Worm (Caenorhabditis elegans) whole organism, L1 larva: ENCODE measurements around the gene unc-3.
A peak's percentile ranks its signal among the peaks of the same experiment; 100 is the strongest.

Experiments
- F16B12.6 ChIP-seq: fragments of 150-350 bp; optimal IDR thresholded peaks from 2 replicates; lab custom pipeline; 2014; ENCODE audit warnings: missing biosample characterization, missing genetic modification characterization
- aha-1 ChIP-seq: fragments of 150-350 bp; optimal IDR thresholded peaks from 2 replicates; lab custom pipeline; 2014; ENCODE audit warnings: missing biosample characterization, missing genetic modification characterization
- alr-1 ChIP-seq: fragments of 200-800 bp; sonication (Bioruptor generic); optimal IDR thresholded peaks from 2 replicates; lab custom pipeline; 2018; ENCODE audit warnings: borderline replicate concordance, mild to moderate bottlenecking, missing genetic modification characterization, missing compliant biosample characterization
- aly-2 ChIP-seq: fragments of 150-350 bp; optimal IDR thresholded peaks from 2 replicates; lab custom pipeline; 2014; ENCODE audit warnings: missing biosample characterization, missing genetic modification characterization
- blmp-1 ChIP-seq: fragments of 150-350 bp; optimal IDR thresholded peaks from 2 replicates; lab custom pipeline; 2014; ENCODE audit warnings: missing biosample characterization, missing genetic modification characterization
- ceh-63 ChIP-seq: fragments of 200-800 bp; sonication (Bioruptor generic); optimal IDR thresholded peaks from 2 replicates; lab custom pipeline; 2018; ENCODE audit warnings: mild to moderate bottlenecking, missing genetic modification characterization, missing compliant biosample characterization
- ceh-82 ChIP-seq, 3 experiments: fragments of 150-350 bp in 1 of 3; sonication (generic microtip) in 2 of 3; optimal IDR thresholded peaks; 2 replicates each; lab custom pipeline; 2014 to 2017; ENCODE audit warnings: missing biosample characterization in 3 of 3, missing genetic modification characterization in 3 of 3
- ceh-88 ChIP-seq: fragments of 200-800 bp; sonication (Bioruptor generic); IDR thresholded peaks from 2 replicates; pipeline ENCODE4 v1.3.6; 2022; ENCODE audit warnings: missing genetic modification characterization, missing compliant biosample characterization
- ces-1 ChIP-seq: fragments of 150-350 bp; optimal IDR thresholded peaks from 2 replicates; lab custom pipeline; 2014; ENCODE audit warnings: missing biosample characterization, missing genetic modification reagents, missing genetic modification characterization
- dpl-1 ChIP-seq, 3 experiments: fragments of 150-350 bp in 2 of 3; sonication (generic microtip) in 1 of 3; optimal IDR thresholded peaks; 2 replicates each; lab custom pipeline; 2014 to 2017; ENCODE audit warnings: missing biosample characterization in 3 of 3, missing genetic modification characterization in 3 of 3, missing genetic modification reagents in 3 of 3
- dsc-1 ChIP-seq: sonication (generic microtip); optimal IDR thresholded peaks from 2 replicates; lab custom pipeline; 2016; ENCODE audit warnings: mild to moderate bottlenecking, missing genetic modification characterization, missing compliant biosample characterization
- efl-1 ChIP-seq, 4 experiments: fragments of 150-350 bp; optimal IDR thresholded peaks in 3 of 4; peaks in 1 of 4; 1 replicate in 1 of 4; 2 replicates in 3 of 4; lab custom pipeline; 2014; ENCODE audit warnings: missing biosample characterization in 2 of 4, missing genetic modification characterization in 2 of 4, missing genetic modification reagents in 2 of 4
- efl-3 ChIP-seq: fragments of 200-800 bp; sonication (Bioruptor generic); optimal IDR thresholded peaks from 2 replicates; lab custom pipeline; 2018; ENCODE audit warnings: mild to moderate bottlenecking, missing genetic modification characterization, missing compliant biosample characterization
- elt-2 ChIP-seq: sonication (generic microtip); optimal IDR thresholded peaks from 2 replicates; lab custom pipeline; 2016; ENCODE audit warnings: missing genetic modification characterization, mild to moderate bottlenecking, inconsistent platforms, missing compliant biosample characterization, missing genetic modification reagents
- elt-3 ChIP-seq, 6 experiments: fragments of 150-350 bp in 1 of 6; sonication (generic microtip); optimal IDR thresholded peaks; 2 replicates each; lab custom pipeline; 2017 to 2018; ENCODE audit warnings: missing biosample characterization in 6 of 6, missing genetic modification characterization in 6 of 6, inconsistent platforms in 1 of 6
- fkh-10 ChIP-seq: sonication (generic microtip); optimal IDR thresholded peaks from 2 replicates; lab custom pipeline; 2017; ENCODE audit warnings: missing biosample characterization, missing genetic modification reagents, missing genetic modification characterization
- grh-1 ChIP-seq: fragments of 200-800 bp; sonication (Bioruptor generic); IDR thresholded peaks from 2 replicates; pipeline ENCODE4 v1.3.6; 2022; ENCODE audit warnings: missing genetic modification reagents, missing genetic modification characterization, missing compliant biosample characterization
- hlh-4 ChIP-seq: sonication (generic microtip); optimal IDR thresholded peaks from 2 replicates; lab custom pipeline; 2016; ENCODE audit warnings: mild to moderate bottlenecking, missing genetic modification characterization, missing compliant biosample characterization
- hpl-2 ChIP-seq: fragments of 150-350 bp; optimal IDR thresholded peaks from 2 replicates; lab custom pipeline; 2014; ENCODE audit warnings: missing biosample characterization, missing genetic modification reagents, missing genetic modification characterization
- isw-1 ChIP-seq: fragments of 200-800 bp; sonication (Bioruptor generic); IDR thresholded peaks from 2 replicates; pipeline ENCODE4 v1.3.6; 2022; ENCODE audit warnings: missing genetic modification characterization, missing compliant biosample characterization
- lin-14 ChIP-seq: fragments of 200-800 bp; sonication (Bioruptor generic); optimal IDR thresholded peaks from 2 replicates; lab custom pipeline; 2018; ENCODE audit warnings: mild to moderate bottlenecking, missing genetic modification characterization, moderate library complexity, missing compliant biosample characterization
- lin-35 ChIP-seq, 2 experiments: fragments of 150-350 bp; optimal IDR thresholded peaks; 2 replicates each; lab custom pipeline; 2014; ENCODE audit warnings: missing biosample characterization in 2 of 2, missing genetic modification characterization in 2 of 2, missing genetic modification reagents in 2 of 2
- lsy-2 ChIP-seq, 2 experiments: fragments of 150-350 bp; optimal IDR thresholded peaks; 2 replicates each; lab custom pipeline; 2014; ENCODE audit warnings: missing biosample characterization in 2 of 2, missing genetic modification characterization in 2 of 2
- mdl-1 ChIP-seq, 2 experiments: fragments of 150-350 bp; optimal IDR thresholded peaks; 2 replicates each; lab custom pipeline; 2014 to 2017; ENCODE audit warnings: missing biosample characterization in 2 of 2, missing genetic modification characterization in 2 of 2, inconsistent platforms in 1 of 2
- mep-1 ChIP-seq: fragments of 150-350 bp; optimal IDR thresholded peaks from 2 replicates; lab custom pipeline; 2014; ENCODE audit warnings: missing biosample characterization, missing genetic modification characterization
- nhr-19 ChIP-seq: fragments of 200-800 bp; sonication (Bioruptor generic); conservative IDR thresholded peaks from 2 replicates; pipeline ENCODE4 v1.3.6; 2022; ENCODE audit warnings: missing genetic modification characterization, missing compliant biosample characterization
- nhr-20 ChIP-seq: sonication (generic microtip); optimal IDR thresholded peaks from 2 replicates; lab custom pipeline; 2016; ENCODE audit warnings: mild to moderate bottlenecking, missing genetic modification characterization, missing compliant biosample characterization
- nhr-47 ChIP-seq: sonication (generic microtip); optimal IDR thresholded peaks from 2 replicates; lab custom pipeline; 2016; ENCODE audit warnings: mild to moderate bottlenecking, missing genetic modification characterization, moderate library complexity, missing compliant biosample characterization
- nhr-71 ChIP-seq: sonication (generic microtip); optimal IDR thresholded peaks from 2 replicates; lab custom pipeline; 2016; ENCODE audit warnings: mild to moderate bottlenecking, missing genetic modification characterization, moderate library complexity, missing compliant biosample characterization
- nhr-85 ChIP-seq: sonication (generic microtip); peaks from one replicate; lab custom pipeline; 2016; ENCODE audit warnings: missing genetic modification characterization, inconsistent platforms, missing compliant biosample characterization
- nhr-90 ChIP-seq: sonication (generic microtip); optimal IDR thresholded peaks from 2 replicates; lab custom pipeline; 2016; ENCODE audit warnings: mild to moderate bottlenecking, missing genetic modification characterization, missing compliant biosample characterization; ENCODE audit not compliant: poor library complexity
- pag-3 ChIP-seq: sonication (generic microtip); optimal IDR thresholded peaks from 2 replicates; lab custom pipeline; 2017; ENCODE audit warnings: missing genetic modification characterization, mild to moderate bottlenecking, missing compliant biosample characterization, antibody characterized with exemption, borderline replicate concordance; ENCODE audit not compliant: insufficient read depth
- pqm-1 ChIP-seq: sonication (generic microtip); optimal IDR thresholded peaks from 3 replicates; lab custom pipeline; 2017; ENCODE audit warnings: missing biosample characterization, missing genetic modification characterization
- rnt-1 ChIP-seq: sonication (generic microtip); optimal IDR thresholded peaks from 2 replicates; lab custom pipeline; 2016; ENCODE audit warnings: mild to moderate bottlenecking, missing genetic modification characterization, moderate library complexity, missing compliant biosample characterization
- snpc-4 ChIP-seq: fragments of 150-350 bp; optimal IDR thresholded peaks from 2 replicates; lab custom pipeline; 2014; ENCODE audit warnings: missing biosample characterization, missing genetic modification characterization
- snu-23 ChIP-seq: sonication (generic microtip); optimal IDR thresholded peaks from 2 replicates; lab custom pipeline; 2016; ENCODE audit warnings: missing genetic modification characterization, missing compliant biosample characterization
- sup-37 ChIP-seq: fragments of 200-800 bp; sonication (Bioruptor generic); optimal IDR thresholded peaks from 2 replicates; lab custom pipeline; 2018; ENCODE audit warnings: mild to moderate bottlenecking, missing genetic modification characterization, missing compliant biosample characterization
- tbx-2 ChIP-seq: sonication (generic microtip); optimal IDR thresholded peaks from 2 replicates; lab custom pipeline; 2016; ENCODE audit warnings: missing genetic modification characterization, missing compliant biosample characterization
- unc-130 ChIP-seq: fragments of 150-350 bp; optimal IDR thresholded peaks from 2 replicates; lab custom pipeline; 2017; ENCODE audit warnings: missing biosample characterization, missing genetic modification characterization, inconsistent platforms
- unc-30 ChIP-seq: sonication (generic microtip); optimal IDR thresholded peaks from 2 replicates; lab custom pipeline; 2017; ENCODE audit warnings: missing biosample characterization, missing genetic modification characterization

Gene unc-3

DNA sequence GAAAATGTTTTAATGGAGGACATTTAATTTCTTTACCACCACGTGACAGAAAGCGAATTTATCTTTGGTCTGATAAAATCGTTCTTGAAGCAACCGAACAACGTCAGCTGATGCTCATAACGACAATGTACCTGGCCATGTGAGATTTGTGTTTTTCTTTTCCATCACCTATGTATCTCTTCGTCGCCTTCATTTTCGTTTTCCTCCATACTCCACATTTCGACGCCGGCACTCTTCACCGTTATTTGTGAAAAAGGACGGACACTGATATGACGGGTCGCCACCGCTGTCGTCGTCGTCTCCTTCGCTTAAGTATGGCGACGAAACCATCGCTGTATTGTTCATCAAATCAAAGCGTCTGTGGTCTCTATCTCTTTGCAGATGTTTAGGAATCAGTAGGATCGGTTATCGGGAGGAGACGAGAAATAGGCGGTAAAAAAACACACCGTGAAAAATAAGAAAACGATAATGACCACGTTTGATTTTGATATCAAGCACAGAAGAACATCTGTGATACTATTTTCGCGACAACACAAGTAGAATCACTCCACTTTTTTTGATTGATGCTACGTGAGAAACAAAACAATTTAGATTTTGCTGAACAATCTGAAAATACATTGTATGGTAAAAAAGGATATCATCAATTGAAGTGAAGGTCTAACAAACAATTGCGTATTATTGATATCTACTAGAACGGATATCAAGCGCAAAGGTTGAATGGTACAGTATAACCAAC, 13.7 kb downstream of the unc-3 start:
- TF ChIP-seq fkh-10 (GFP tag; lab: Kevin White, UChicago) (no peak), unc-130 (no peak), alr-1 (tag; lab: Kevin White, UChicago) (no peak), nhr-47 (tag; lab: Kevin White, UChicago) (peak; percentile 34), mep-1 (tag; lab: Kevin White, UChicago) (peak; percentile 22), ceh-63 (GFP tag; lab: Kevin White, UChicago) (no peak), F16B12.6 (tag; lab: Kevin White, UChicago) (no peak), elt-3 (tag; optimal IDR thresholded peaks at IDR 0.05; lab: Kevin White, UChicago) (peak in 3 of 6 experiments; percentile 24 to 72 (median 34)), aly-2 (tag; lab: Kevin White, UChicago) (no peak), ces-1 (GFP tag; lab: Kevin White, UChicago) (no peak), nhr-19 (peak; percentile 57), rnt-1 (no peak), efl-3 (GFP tag; lab: Kevin White, UChicago) (no peak), snpc-4 (peak; percentile 4), hlh-4 (tag; lab: Kevin White, UChicago) (no peak), tbx-2 (tag; lab: Kevin White, UChicago) (peak; percentile 34), blmp-1 (tag; lab: Kevin White, UChicago) (peak; percentile 83), pqm-1 (tag; lab: Kevin White, UChicago) (no peak), isw-1 (no peak), sup-37 (GFP tag; lab: Kevin White, UChicago) (no peak), nhr-20 (peak; percentile 91), lin-14 (GFP tag; lab: Kevin White, UChicago) (peak; percentile 71), ceh-82 (tag; optimal IDR thresholded peaks at IDR 0.05; lab: Kevin White, UChicago) (no peak), ceh-88 (GFP tag; lab: Robert Waterston, UW) (no peak), mdl-1 (tag; optimal IDR thresholded peaks at IDR 0.05; lab: Kevin White, UChicago) (peak in 1 of 2 experiments; percentile 72), grh-1 (GFP tag; lab: Robert Waterston, UW) (peak; percentile 58; the same call in 1 of the 2 replicates), aha-1 (tag; lab: Kevin White, UChicago) (no peak), unc-30 (tag; lab: Kevin White, UChicago) (no peak), dsc-1 (tag; lab: Kevin White, UChicago) (no peak), pag-3 (no peak), nhr-85 (tag; lab: Kevin White, UChicago) (peak; percentile 97), snu-23 (GFP tag; lab: Kevin White, UChicago) (peak; percentile 67), lsy-2 (tag; optimal IDR thresholded peaks at IDR 0.05; lab: Kevin White, UChicago) (peak in 1 of 2 experiments; percentile 8), elt-2 (peak; percentile 55), nhr-90 (tag; lab: Kevin White, UChicago) (peak; percentile 57), lin-35 (GFP tag; optimal IDR thresholded peaks at IDR 0.05; lab: Kevin White, UChicago) (peak in 1 of 2 experiments; percentile 67), nhr-71 (peak; percentile 82), efl-1 (optimal IDR thresholded peaks at IDR 0.05; lab: Kevin White, UChicago) (no peak), efl-1 (GFP tag; optimal IDR thresholded peaks at IDR 0.05 in 1 of 2; lab: Kevin White, UChicago) (peak in 1 of 2 experiments; percentile 92)

DNA sequence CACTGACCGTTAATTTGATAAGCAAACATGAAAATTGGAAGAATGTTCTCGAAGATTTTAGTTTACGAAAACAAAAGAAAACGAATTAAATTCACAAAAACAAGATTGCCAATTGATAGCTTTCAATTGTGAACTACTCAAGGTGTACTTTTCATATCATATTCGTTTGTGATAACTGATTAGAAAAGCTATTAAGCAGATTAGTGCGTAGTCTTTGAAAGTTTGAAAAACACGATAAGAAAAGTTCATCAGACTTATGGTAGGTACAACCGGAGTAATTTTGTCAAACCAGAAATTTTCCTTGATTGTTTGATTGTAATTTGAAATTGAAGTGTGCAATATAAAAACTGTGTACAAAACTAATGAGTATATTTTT, 14.2 kb downstream of the unc-3 start:
- no peak for TF ChIP-seq hpl-2 (GFP tag; lab: Kevin White, UChicago)
- no peak for TF ChIP-seq F16B12.6 (tag; lab: Kevin White, UChicago)
- no peak for TF ChIP-seq dsc-1 (tag; lab: Kevin White, UChicago)
- peak; percentile 68 for TF ChIP-seq elt-2
- peak in 2 of 6 experiments; percentile 1 to 48 for TF ChIP-seq elt-3 (tag; optimal IDR thresholded peaks at IDR 0.05; lab: Kevin White, UChicago)
- TF ChIP-seq dpl-1 (GFP tag; optimal IDR thresholded peaks at IDR 0.05; lab: Kevin White, UChicago), result no peak
- TF ChIP-seq efl-1 (optimal IDR thresholded peaks at IDR 0.05; lab: Kevin White, UChicago), result no peak
- TF ChIP-seq efl-1 (GFP tag; optimal IDR thresholded peaks at IDR 0.05 in 1 of 2; lab: Kevin White, UChicago), result peak in 1 of 2 experiments; percentile 71
